Fruit fly (Drosophila melanogaster) whole organism, prepupa: ENCODE measurements around the gene CG6865.

Experiments
- Blimp-1 ChIP-seq: fragments of 200-800 bp; sonication (Bioruptor generic); optimal IDR thresholded peaks from 3 replicates; lab custom pipeline; 2017; ENCODE audit warnings: missing biosample characterization, missing genetic modification characterization, mild to moderate bottlenecking, moderate library complexity, missing genetic modification reagents
- CG10631 ChIP-seq: fragments of 200-800 bp; sonication (Bioruptor generic); optimal IDR thresholded peaks from 2 replicates; lab custom pipeline; 2016; ENCODE audit warnings: missing biosample characterization, missing genetic modification characterization
- CG10669 ChIP-seq: fragments of 200-800 bp; sonication (Bioruptor generic); optimal IDR thresholded peaks from 3 replicates; lab custom pipeline; 2018; ENCODE audit warnings: missing biosample characterization, mild to moderate bottlenecking, missing genetic modification characterization, moderate library complexity
- CG11294 ChIP-seq: fragments of 200-800 bp; sonication (Bioruptor generic); IDR thresholded peaks from 2 replicates; pipeline ENCODE4 v1.3.6; 2022; ENCODE audit warnings: missing biosample characterization, missing genetic modification characterization
- CG15336 ChIP-seq: fragments of 200-800 bp; sonication (Bioruptor generic); IDR thresholded peaks from 2 replicates; pipeline ENCODE4 v1.3.6; 2022; ENCODE audit warnings: missing biosample characterization, missing genetic modification characterization
- CG1621 ChIP-seq: fragments of 200-800 bp; sonication (Bioruptor generic); optimal IDR thresholded peaks from 3 replicates; lab custom pipeline; 2018; ENCODE audit warnings: missing biosample characterization, mild to moderate bottlenecking, missing genetic modification characterization
- CG16779 ChIP-seq: fragments of 200-800 bp; sonication (Bioruptor generic); optimal IDR thresholded peaks from 3 replicates; lab custom pipeline; 2017; ENCODE audit warnings: missing biosample characterization, mild to moderate bottlenecking, missing genetic modification characterization
- CG3032 ChIP-seq: fragments of 200-800 bp; optimal IDR thresholded peaks from 2 replicates; lab custom pipeline; 2019; ENCODE audit warnings: missing biosample characterization, mild to moderate bottlenecking, missing genetic modification characterization, moderate library complexity
- CG31627 ChIP-seq: fragments of 200-800 bp; sonication (Bioruptor generic); optimal IDR thresholded peaks from 3 replicates; lab custom pipeline; 2016; ENCODE audit warnings: missing biosample characterization, missing genetic modification characterization
- CG32006 ChIP-seq: fragments of 200-800 bp; sonication (Bioruptor generic); optimal IDR thresholded peaks from 3 replicates; lab custom pipeline; 2017; ENCODE audit warnings: missing biosample characterization, mild to moderate bottlenecking, missing genetic modification characterization
- CG34406 ChIP-seq: fragments of 200-800 bp; sonication (Bioruptor generic); optimal IDR thresholded peaks from 3 replicates; lab custom pipeline; 2016; ENCODE audit warnings: missing biosample characterization, missing genetic modification characterization
- CG6792 ChIP-seq: fragments of 200-800 bp; sonication (Bioruptor generic); optimal IDR thresholded peaks from 3 replicates; lab custom pipeline; 2016; ENCODE audit warnings: missing biosample characterization, missing genetic modification characterization
- CG6808 ChIP-seq: fragments of 200-800 bp; sonication (Bioruptor generic); optimal IDR thresholded peaks from 3 replicates; lab custom pipeline; 2017; ENCODE audit warnings: missing biosample characterization, missing genetic modification characterization, mild to moderate bottlenecking, moderate library complexity, missing genetic modification reagents
- CG7368 ChIP-seq: fragments of 200-800 bp; sonication (Bioruptor generic); optimal IDR thresholded peaks from 3 replicates; lab custom pipeline; 2016; ENCODE audit warnings: missing biosample characterization, missing genetic modification characterization
- CG8319 ChIP-seq: fragments of 200-800 bp; sonication (Bioruptor generic); optimal IDR thresholded peaks from 3 replicates; lab custom pipeline; 2016; ENCODE audit warnings: missing biosample characterization, missing genetic modification characterization
- CG8632 ChIP-seq: fragments of 200-800 bp; sonication (Bioruptor generic); optimal IDR thresholded peaks from 3 replicates; lab custom pipeline; 2016; ENCODE audit warnings: missing biosample characterization, missing genetic modification characterization
- CG9139 ChIP-seq: fragments of 200-800 bp; sonication (Bioruptor generic); optimal IDR thresholded peaks from 3 replicates; lab custom pipeline; 2017; ENCODE audit warnings: missing biosample characterization, mild to moderate bottlenecking, missing genetic modification characterization
- Eip75B ChIP-seq: fragments of 200-800 bp; sonication (Bioruptor generic); optimal IDR thresholded peaks from 3 replicates; lab custom pipeline; 2016; ENCODE audit warnings: missing biosample characterization, missing genetic modification characterization
- Eip78C ChIP-seq: fragments of 200-800 bp; sonication (Bioruptor generic); peaks from one replicate; lab custom pipeline; 2016; ENCODE audit warnings: missing biosample characterization, missing genetic modification characterization
- Eip93F ChIP-seq: fragments of 200-800 bp; sonication (Bioruptor generic); optimal IDR thresholded peaks from 2 replicates; lab custom pipeline; 2016; ENCODE audit warnings: missing biosample characterization, mild to moderate bottlenecking, missing genetic modification characterization
- Ets21C ChIP-seq: fragments of 200-800 bp; sonication (Bioruptor generic); optimal IDR thresholded peaks from 3 replicates; lab custom pipeline; 2016; ENCODE audit warnings: missing biosample characterization, missing genetic modification characterization
- Gug ChIP-seq: fragments of 200-800 bp; sonication (Bioruptor generic); IDR thresholded peaks from 2 replicates; pipeline ENCODE4 v1.3.6; 2022; ENCODE audit warnings: missing biosample characterization, missing genetic modification characterization
- Hr38 ChIP-seq: sonication (Bioruptor generic); optimal IDR thresholded peaks from 2 replicates; lab custom pipeline; 2016; ENCODE audit warnings: missing biosample characterization, missing genetic modification characterization
- Hr39 ChIP-seq: fragments of 200-800 bp; sonication (Bioruptor generic); optimal IDR thresholded peaks from 2 replicates; lab custom pipeline; 2016; ENCODE audit warnings: missing biosample characterization, missing genetic modification characterization
- Hr4 ChIP-seq: fragments of 200-800 bp; sonication (Bioruptor generic); optimal IDR thresholded peaks from 3 replicates; lab custom pipeline; 2016; ENCODE audit warnings: missing biosample characterization, missing genetic modification characterization
- Lpt ChIP-seq: fragments of 200-800 bp; sonication (Bioruptor generic); optimal IDR thresholded peaks from 3 replicates; lab custom pipeline; 2016; ENCODE audit warnings: missing biosample characterization, missing genetic modification characterization
- Met ChIP-seq: fragments of 200-800 bp; sonication (Bioruptor generic); optimal IDR thresholded peaks from 3 replicates; lab custom pipeline; 2016; ENCODE audit warnings: missing biosample characterization, missing genetic modification characterization
- OdsH ChIP-seq: fragments of 200-800 bp; sonication (Bioruptor generic); optimal IDR thresholded peaks from 3 replicates; lab custom pipeline; 2016; ENCODE audit warnings: missing biosample characterization, missing genetic modification characterization
- Smox ChIP-seq: fragments of 200-800 bp; sonication (Bioruptor generic); optimal IDR thresholded peaks from 3 replicates; lab custom pipeline; 2016; ENCODE audit warnings: missing biosample characterization, missing genetic modification characterization
- Sox102F ChIP-seq: fragments of 200-800 bp; sonication (Bioruptor generic); optimal IDR thresholded peaks from 2 replicates; lab custom pipeline; 2016; ENCODE audit warnings: missing biosample characterization, mild to moderate bottlenecking, missing genetic modification characterization
- Sox14 ChIP-seq: fragments of 200-800 bp; sonication (Bioruptor generic); optimal IDR thresholded peaks from 3 replicates; lab custom pipeline; 2016; ENCODE audit warnings: missing biosample characterization, missing genetic modification characterization
- achi ChIP-seq: fragments of 200-800 bp; sonication (Bioruptor generic); optimal IDR thresholded peaks from 3 replicates; lab custom pipeline; 2016; ENCODE audit warnings: missing biosample characterization, missing genetic modification characterization
- acj6 ChIP-seq: fragments of 200-800 bp; sonication (Bioruptor generic); optimal IDR thresholded peaks from 3 replicates; lab custom pipeline; 2016; ENCODE audit warnings: missing biosample characterization, missing genetic modification characterization
- cyc ChIP-seq: fragments of 200-800 bp; sonication (Bioruptor generic); optimal IDR thresholded peaks from 3 replicates; lab custom pipeline; 2016; ENCODE audit warnings: missing biosample characterization, missing genetic modification characterization
- dac ChIP-seq: fragments of 200-800 bp; sonication (Bioruptor generic); optimal IDR thresholded peaks from 2 replicates; lab custom pipeline; 2017; ENCODE audit warnings: missing biosample characterization, mild to moderate bottlenecking, missing genetic modification characterization
- dsx ChIP-seq: fragments of 200-800 bp; optimal IDR thresholded peaks from 3 replicates; lab custom pipeline; 2019; ENCODE audit warnings: missing biosample characterization, mild to moderate bottlenecking, missing genetic modification characterization, moderate library complexity; ENCODE audit not compliant: poor library complexity, severe bottlenecking
- esn ChIP-seq: fragments of 200-800 bp; sonication (Bioruptor generic); optimal IDR thresholded peaks from 2 replicates; lab custom pipeline; 2016; ENCODE audit warnings: missing biosample characterization, mild to moderate bottlenecking, missing genetic modification characterization, moderate library complexity
- fd85E ChIP-seq: fragments of 200-800 bp; sonication (Bioruptor generic); optimal IDR thresholded peaks from 3 replicates; lab custom pipeline; 2016; ENCODE audit warnings: missing biosample characterization, missing genetic modification characterization
- fkh ChIP-seq: fragments of 200-800 bp; sonication (Bioruptor generic); optimal IDR thresholded peaks from 3 replicates; lab custom pipeline; 2017; ENCODE audit warnings: missing biosample characterization, mild to moderate bottlenecking, missing genetic modification characterization, moderate library complexity
- lz ChIP-seq: fragments of 200-800 bp; sonication (Bioruptor generic); optimal IDR thresholded peaks from 3 replicates; lab custom pipeline; 2016; ENCODE audit warnings: missing biosample characterization, missing genetic modification characterization
- pdm3 ChIP-seq: fragments of 200-800 bp; sonication (Bioruptor generic); optimal IDR thresholded peaks from 3 replicates; lab custom pipeline; 2016; ENCODE audit warnings: missing biosample characterization, missing genetic modification characterization
- salr ChIP-seq, 2 experiments: fragments of 200-800 bp; sonication (Bioruptor generic); optimal IDR thresholded peaks; 3 replicates each; lab custom pipeline; 2016 to 2018; ENCODE audit warnings: missing biosample characterization in 2 of 2, missing genetic modification characterization in 2 of 2, mild to moderate bottlenecking in 1 of 2
- spab ChIP-seq: fragments of 200-800 bp; sonication (Bioruptor generic); optimal IDR thresholded peaks from 2 replicates; lab custom pipeline; 2017; ENCODE audit warnings: missing biosample characterization, mild to moderate bottlenecking, missing genetic modification characterization, missing genetic modification reagents
- ss ChIP-seq, 2 experiments: fragments of 200-800 bp; sonication (Bioruptor generic); optimal IDR thresholded peaks; 2 replicates in 1 of 2; 3 replicates in 1 of 2; lab custom pipeline; 2017 to 2018; ENCODE audit warnings: mild to moderate bottlenecking in 2 of 2, missing biosample characterization in 2 of 2, missing genetic modification characterization in 2 of 2, moderate library complexity in 1 of 2
- topi ChIP-seq: fragments of 200-800 bp; sonication (Bioruptor generic); optimal IDR thresholded peaks from 3 replicates; lab custom pipeline; 2016; ENCODE audit warnings: missing biosample characterization, missing genetic modification characterization
- vri ChIP-seq: fragments of 200-800 bp; sonication (Bioruptor generic); optimal IDR thresholded peaks from 3 replicates; lab custom pipeline; 2016; ENCODE audit warnings: missing biosample characterization, mild to moderate bottlenecking, missing genetic modification characterization

CG6865 gene

DNA sequence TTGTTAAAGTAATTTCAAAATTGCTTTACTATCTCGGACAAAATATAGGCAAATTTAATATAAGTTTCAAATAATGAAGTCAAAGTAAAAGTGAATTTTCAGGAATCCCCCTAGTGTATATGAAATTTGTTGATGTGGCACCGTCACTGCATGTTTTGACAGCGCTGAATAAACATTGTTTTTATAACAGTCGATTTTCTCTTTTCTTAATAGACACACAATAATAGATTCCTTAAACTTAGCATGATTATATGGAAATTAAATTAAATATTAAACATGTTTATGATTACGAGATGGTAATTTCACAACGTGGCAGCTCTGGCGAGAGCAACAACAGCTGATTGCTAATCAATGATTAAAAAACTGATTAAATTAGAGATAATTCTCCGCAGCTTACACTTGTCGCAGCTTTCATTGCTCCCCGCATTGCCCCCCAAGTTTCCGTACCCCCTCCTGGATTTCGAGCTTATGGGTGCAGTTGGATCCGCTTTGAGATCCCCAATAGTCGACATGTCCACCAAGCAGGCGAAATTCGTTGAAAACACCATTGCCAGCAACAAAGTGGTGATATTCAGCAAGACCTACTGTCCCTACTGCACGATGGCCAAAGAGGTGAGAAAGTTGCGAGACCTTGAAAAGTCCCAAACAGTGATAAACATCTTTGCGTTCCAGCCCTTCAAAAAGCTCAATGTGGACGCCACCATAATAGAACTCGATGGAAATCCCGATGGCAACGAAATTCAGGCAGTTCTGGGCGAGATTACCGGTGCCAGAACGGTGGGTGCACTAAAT, 5.8 kb downstream of the CG6865 start, which contains the start of gene Grx1 (continued):
- no peak for TF ChIP-seq spab (GFP tag; lab: Kevin White, UChicago)
- no peak for TF ChIP-seq CG11294 (GFP tag; lab: Robert Waterston, UW)
- no peak for TF ChIP-seq CG16779 (tag; lab: Kevin White, UChicago)
- peak; percentile 81 for TF ChIP-seq Eip78C
- peak; percentile 38 for TF ChIP-seq Ets21C
- peak; percentile 36 for TF ChIP-seq CG31627 (GFP tag; lab: Kevin White, UChicago)
- TF ChIP-seq pdm3 (GFP tag; lab: Kevin White, UChicago) = peak; percentile 76
- peak; percentile 48 for TF ChIP-seq Lpt (GFP tag; lab: Kevin White, UChicago)
- TF ChIP-seq dac (GFP tag; lab: Kevin White, UChicago) = no peak
- TF ChIP-seq Gug (GFP tag; lab: Robert Waterston, UW) = 0 out of 2 replicates have a peak, but pooled peaks have one; percentile 17
- TF ChIP-seq cyc (GFP tag; lab: Kevin White, UChicago) = peak; percentile 48
- no peak for TF ChIP-seq CG7368 (GFP tag; lab: Kevin White, UChicago)
- TF ChIP-seq OdsH (GFP tag; lab: Kevin White, UChicago) = peak; percentile 64
- TF ChIP-seq CG8319 = peak; percentile 9
- TF ChIP-seq CG6808 (GFP tag; lab: Kevin White, UChicago) = no peak
- TF ChIP-seq Blimp-1 = peak; percentile 68
- peak; percentile 62 for TF ChIP-seq esn
- peak; percentile 63 for TF ChIP-seq Hr4 (GFP tag; lab: Kevin White, UChicago)
- TF ChIP-seq Met = peak; percentile 60
- peak; percentile 74 for TF ChIP-seq Smox (GFP tag; lab: Kevin White, UChicago)
- TF ChIP-seq fd85E (GFP tag; lab: Kevin White, UChicago) = no peak
- TF ChIP-seq CG8632 (GFP tag; lab: Kevin White, UChicago) = peak; percentile 47
- TF ChIP-seq lz (GFP tag; lab: Kevin White, UChicago) = peak; percentile 70
- no peak for TF ChIP-seq CG9139
- peak in 1 of 2 experiments; percentile 9 for TF ChIP-seq salr (GFP tag; optimal IDR thresholded peaks at IDR 0.05; lab: Kevin White, UChicago)
- peak; percentile 64 for TF ChIP-seq Eip75B (GFP tag; lab: Kevin White, UChicago)
- TF ChIP-seq dsx = peak; percentile 64
- no peak for TF ChIP-seq CG1621 (tag; lab: Kevin White, UChicago)
- peak; percentile 41 for TF ChIP-seq CG10669 (GFP tag; lab: Kevin White, UChicago)
- TF ChIP-seq CG15336 (GFP tag; lab: Robert Waterston, UW) = peak; percentile 26; the same call in 1 of the 2 replicates
- TF ChIP-seq vri = peak; percentile 61
- peak; percentile 46 for TF ChIP-seq CG32006 (GFP tag; lab: Kevin White, UChicago)
- peak; percentile 48 for TF ChIP-seq CG34406 (GFP tag; lab: Kevin White, UChicago)
- TF ChIP-seq ss (GFP tag; optimal IDR thresholded peaks at IDR 0.05; lab: Kevin White, UChicago) = no peak
- TF ChIP-seq Sox102F (GFP tag; lab: Kevin White, UChicago) = peak; percentile 61

DNA sequence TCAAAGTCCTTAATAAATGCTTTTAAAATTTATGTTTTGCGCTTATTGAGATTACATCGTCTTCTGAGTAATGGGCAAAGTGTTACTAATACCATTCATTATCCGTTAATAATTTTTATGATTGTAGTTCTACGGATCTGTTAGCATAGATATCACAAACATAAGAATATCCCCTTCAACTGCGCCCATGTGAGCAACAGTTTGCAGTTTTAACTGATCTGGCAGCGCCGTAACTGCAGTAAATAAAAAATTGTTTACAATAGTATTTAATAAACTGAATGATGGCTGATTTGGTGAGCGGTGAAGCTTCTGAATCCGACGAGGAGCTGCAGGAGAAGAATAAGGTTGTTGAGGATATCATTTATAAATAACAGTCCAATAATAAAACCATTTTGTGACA, 6.6 kb downstream of the CG6865 start, which contains the start of gene Blos3:
Gene Blos3, plus strand, starts transcription at position 198 of the 400 bp plus-strand sequence.
- TF ChIP-seq ss (GFP tag; optimal IDR thresholded peaks at IDR 0.05; lab: Kevin White, UChicago) (no peak), acj6 (GFP tag; lab: Kevin White, UChicago) (peak; percentile 52), topi (no peak), CG3032 (peak; percentile 40), cyc (GFP tag; lab: Kevin White, UChicago) (peak; percentile 63), vri (no peak), achi (no peak), CG10631 (peak; percentile 78), Eip78C (peak; percentile 91), CG6792 (GFP tag; lab: Kevin White, UChicago) (peak; percentile 50), CG11294 (GFP tag; lab: Robert Waterston, UW) (no peak), CG15336 (GFP tag; lab: Robert Waterston, UW) (peak; percentile 42; the same call in 1 of the 2 replicates), fkh (peak; percentile 85), Sox14 (GFP tag; lab: Kevin White, UChicago) (peak; percentile 58), Gug (GFP tag; lab: Robert Waterston, UW) (no peak), Hr38 (GFP tag; lab: Kevin White, UChicago) (no peak), CG10669 (GFP tag; lab: Kevin White, UChicago) (no peak), Blimp-1 (no peak), Hr39 (GFP tag; lab: Kevin White, UChicago) (peak; percentile 68), OdsH (GFP tag; lab: Kevin White, UChicago) (no peak), CG1621 (tag; lab: Kevin White, UChicago) (peak; percentile 43), Eip75B (GFP tag; lab: Kevin White, UChicago) (no peak), CG34406 (GFP tag; lab: Kevin White, UChicago) (no peak), fd85E (GFP tag; lab: Kevin White, UChicago) (peak; percentile 2), CG32006 (GFP tag; lab: Kevin White, UChicago) (no peak), CG6808 (GFP tag; lab: Kevin White, UChicago) (no peak), Eip93F (peak; percentile 16), dac (GFP tag; lab: Kevin White, UChicago) (no peak), Sox102F (GFP tag; lab: Kevin White, UChicago) (no peak)
